Worm (Caenorhabditis elegans): ENCODE results near the gene srgp-1.

ce11 chrIV:11563090-11563489 lies 7.2 kb upstream of the srgp-1 start:
- TF ChIP-seq dao-5 (tag; optimal IDR thresholded peaks at IDR 0.05) (no peak), W03F9.2 (tag; optimal IDR thresholded peaks at IDR 0.05) (no peak), him-1 (tag; optimal IDR thresholded peaks at IDR 0.05) (no peak)

All from whole organism, L4/young adult.